Worm (Caenorhabditis elegans) whole organism, L1 larva: ENCODE measurements around the gene F09F7.6.

Source experiments
- ama-1 ChIP-seq: fragments of 150-350 bp; optimal IDR thresholded peaks from 2 replicates; lab custom pipeline; 2014
- egl-27 ChIP-seq, 2 experiments: fragments of 150-350 bp in 1 of 2; sonication (generic microtip); optimal IDR thresholded peaks; 3 replicates each; lab custom pipeline; 2017 to 2018; ENCODE audit warnings: missing biosample characterization in 2 of 2, missing genetic modification characterization in 2 of 2, missing genetic modification reagents in 2 of 2
- fkh-10 ChIP-seq: sonication (generic microtip); optimal IDR thresholded peaks from 2 replicates; lab custom pipeline; 2017; ENCODE audit warnings: missing biosample characterization, missing genetic modification reagents, missing genetic modification characterization
- grh-1 ChIP-seq: fragments of 200-800 bp; sonication (Bioruptor generic); IDR thresholded peaks from 2 replicates; pipeline ENCODE4 v1.3.6; 2022; ENCODE audit warnings: missing genetic modification reagents, missing genetic modification characterization, missing compliant biosample characterization
- lin-15B ChIP-seq: fragments of 150-350 bp; sonication (generic microtip); optimal IDR thresholded peaks from 3 replicates; lab custom pipeline; 2014; ENCODE audit warnings: missing biosample characterization, missing genetic modification characterization
- nhr-11 ChIP-seq: fragments of 150-350 bp; optimal IDR thresholded peaks from 2 replicates; lab custom pipeline; 2014; ENCODE audit warnings: missing biosample characterization, missing genetic modification characterization
- pqm-1 ChIP-seq: sonication (generic microtip); optimal IDR thresholded peaks from 3 replicates; lab custom pipeline; 2017; ENCODE audit warnings: missing biosample characterization, missing genetic modification characterization
- snu-23 ChIP-seq: sonication (generic microtip); optimal IDR thresholded peaks from 2 replicates; lab custom pipeline; 2016; ENCODE audit warnings: missing genetic modification characterization, missing compliant biosample characterization
- sox-4 ChIP-seq: sonication (generic microtip); optimal IDR thresholded peaks from 2 replicates; lab custom pipeline; 2016; ENCODE audit warnings: missing genetic modification characterization, missing compliant biosample characterization
- unc-62 ChIP-seq: fragments of 150-350 bp; optimal IDR thresholded peaks from 2 replicates; lab custom pipeline; 2014; ENCODE audit warnings: missing biosample characterization, missing genetic modification reagents, missing genetic modification characterization

- TF ChIP-seq fkh-10 (GFP tag; lab: Kevin White, UChicago): no peak
- TF ChIP-seq nhr-11: no peak
- no peak for TF ChIP-seq grh-1
- no peak for TF ChIP-seq snu-23 (GFP tag; lab: Kevin White, UChicago)
- no peak for TF ChIP-seq sox-4 (tag; lab: Kevin White, UChicago)
- no peak for TF ChIP-seq lin-15B (tag; lab: Kevin White, UChicago)
- no peak for TF ChIP-seq ama-1 (lab: Kevin White, UChicago)
- TF ChIP-seq egl-27 (tag; optimal IDR thresholded peaks at IDR 0.05; lab: Kevin White, UChicago): no peak
- no peak for TF ChIP-seq unc-62 (GFP tag; lab: Kevin White, UChicago)
- no peak for TF ChIP-seq pqm-1 (tag; lab: Kevin White, UChicago)
Observed at ce11 chrIII:5566496-5566895, 14.6 kb upstream of the F09F7.6 start.
